Fruit fly (Drosophila melanogaster) whole organism, embryonic: ENCODE data around the gene gcm.
A peak's percentile ranks its signal among the peaks of the same experiment; 100 is the strongest.

Experiments used
- Adf1 ChIP-seq: fragments of 200-800 bp; sonication (Bioruptor generic); IDR thresholded peaks from 2 replicates; pipeline ENCODE4 v1.3.6; 2022; ENCODE audit warnings: missing biosample characterization, missing genetic modification characterization
- Asciz ChIP-seq: fragments of 200-800 bp; sonication (Bioruptor generic); optimal IDR thresholded peaks from 2 replicates; lab custom pipeline; 2017; ENCODE audit warnings: missing biosample characterization, mild to moderate bottlenecking, missing genetic modification characterization, missing genetic modification reagents
- CG11247 ChIP-seq: fragments of 200-800 bp; sonication (Bioruptor generic); IDR thresholded peaks from 2 replicates; pipeline ENCODE4 v1.3.6; 2022; ENCODE audit warnings: missing biosample characterization, missing genetic modification characterization
- CG12236 ChIP-seq: fragments of 200-800 bp; sonication (Bioruptor generic); optimal IDR thresholded peaks from 2 replicates; lab custom pipeline; 2016; ENCODE audit warnings: missing biosample characterization, missing genetic modification characterization
- CG13624 ChIP-seq: fragments of 200-800 bp; sonication (Bioruptor generic); optimal IDR thresholded peaks from 2 replicates; lab custom pipeline; 2016; ENCODE audit warnings: missing biosample characterization, missing genetic modification characterization
- CG14860 ChIP-seq: fragments of 200-800 bp; sonication (Bioruptor generic); IDR thresholded peaks from 3 replicates; pipeline ENCODE4 v1.3.6; 2022; ENCODE audit warnings: missing biosample characterization, missing genetic modification characterization; ENCODE audit not compliant: partially characterized antibody
- CG14965 ChIP-seq: fragments of 200-800 bp; sonication (Bioruptor generic); optimal IDR thresholded peaks from 2 replicates; lab custom pipeline; 2016; ENCODE audit warnings: missing biosample characterization, missing genetic modification characterization, borderline replicate concordance
- CG2199 ChIP-seq: fragments of 200-800 bp; sonication (Bioruptor generic); IDR thresholded peaks from 3 replicates; pipeline ENCODE4 v1.3.6; 2022; ENCODE audit warnings: missing biosample characterization, missing genetic modification characterization
- CG2875 ChIP-seq: fragments of 200-800 bp; sonication (Bioruptor generic); optimal IDR thresholded peaks from 2 replicates; lab custom pipeline; 2017; ENCODE audit warnings: missing biosample characterization, mild to moderate bottlenecking, missing genetic modification characterization, missing genetic modification reagents
- CG2889 ChIP-seq: fragments of 200-800 bp; sonication (Bioruptor generic); IDR thresholded peaks from 3 replicates; pipeline ENCODE4 v1.3.6; 2022; ENCODE audit warnings: missing biosample characterization, missing genetic modification characterization
- CG30020 ChIP-seq: fragments of 200-800 bp; optimal IDR thresholded peaks from 2 replicates; lab custom pipeline; 2019; ENCODE audit warnings: missing biosample characterization, mild to moderate bottlenecking, missing genetic modification characterization, moderate library complexity
- CG30403 ChIP-seq: fragments of 200-800 bp; sonication (Bioruptor generic); optimal IDR thresholded peaks from 3 replicates; lab custom pipeline; 2016; ENCODE audit warnings: missing biosample characterization, missing genetic modification characterization
- CG3163 ChIP-seq: fragments of 200-800 bp; sonication (Bioruptor generic); optimal IDR thresholded peaks from 3 replicates; lab custom pipeline; 2016; ENCODE audit warnings: missing biosample characterization, missing genetic modification characterization
- CG33213 ChIP-seq: fragments of 200-800 bp; sonication (Bioruptor generic); optimal IDR thresholded peaks from 3 replicates; lab custom pipeline; 2016; ENCODE audit warnings: missing biosample characterization, missing genetic modification characterization
- CG6765 ChIP-seq: fragments of 200-800 bp; sonication (Bioruptor generic); optimal IDR thresholded peaks from 3 replicates; lab custom pipeline; 2017; ENCODE audit warnings: missing biosample characterization, mild to moderate bottlenecking, missing genetic modification characterization
- CG8281 ChIP-seq: fragments of 200-800 bp; sonication (Bioruptor generic); optimal IDR thresholded peaks from 2 replicates; lab custom pipeline; 2018; ENCODE audit warnings: missing biosample characterization, mild to moderate bottlenecking, missing genetic modification characterization, moderate library complexity
- CG8290 ChIP-seq, 3 experiments: fragments of 200-800 bp; sonication (Bioruptor generic); optimal IDR thresholded peaks; 2 replicates each; lab custom pipeline; 2016 to 2019; ENCODE audit warnings: missing biosample characterization in 3 of 3, missing genetic modification characterization in 3 of 3, mild to moderate bottlenecking in 2 of 3, moderate library complexity in 1 of 3
- CG8944 ChIP-seq: fragments of 200-800 bp; sonication (Bioruptor generic); optimal IDR thresholded peaks from 3 replicates; lab custom pipeline; 2016; ENCODE audit warnings: missing biosample characterization, missing genetic modification characterization
- CG9932 ChIP-seq: fragments of 200-800 bp; sonication (Bioruptor generic); IDR thresholded peaks from 2 replicates; pipeline ENCODE4 v1.3.6; 2022; ENCODE audit warnings: missing biosample characterization, missing genetic modification characterization
- D19B ChIP-seq: fragments of 200-800 bp; sonication (Bioruptor generic); optimal IDR thresholded peaks from 2 replicates; lab custom pipeline; 2017; ENCODE audit warnings: missing biosample characterization, mild to moderate bottlenecking, missing genetic modification characterization
- E2f2 ChIP-seq: fragments of 200-800 bp; sonication (Bioruptor generic); IDR thresholded peaks from 2 replicates; pipeline ENCODE4 v1.3.6; 2022; ENCODE audit warnings: missing biosample characterization, missing genetic modification characterization
- Fer1 ChIP-seq: fragments of 200-800 bp; sonication (Bioruptor generic); optimal IDR thresholded peaks from 2 replicates; lab custom pipeline; 2017; ENCODE audit warnings: missing biosample characterization, mild to moderate bottlenecking, missing genetic modification characterization
- Hmr ChIP-seq: fragments of 200-800 bp; sonication (Bioruptor generic); optimal IDR thresholded peaks from 3 replicates; lab custom pipeline; 2017; ENCODE audit warnings: mild to moderate bottlenecking, missing biosample characterization, missing genetic modification reagents, missing genetic modification characterization
- Jarid2 ChIP-seq: fragments of 200-800 bp; sonication (Bioruptor generic); optimal IDR thresholded peaks from 3 replicates; lab custom pipeline; 2017; ENCODE audit warnings: mild to moderate bottlenecking, missing biosample characterization, missing genetic modification reagents, missing genetic modification characterization
- Kr ChIP-seq: fragments of 200-800 bp; sonication (Bioruptor generic); optimal IDR thresholded peaks from 2 replicates; lab custom pipeline; 2017; ENCODE audit warnings: missing biosample characterization, mild to moderate bottlenecking, missing genetic modification characterization
- Med ChIP-seq: fragments of 200-800 bp; sonication (Bioruptor generic); peaks from one replicate; lab custom pipeline; 2016; ENCODE audit warnings: missing biosample characterization, missing genetic modification characterization, mild to moderate bottlenecking, inconsistent platforms, moderate library complexity
- Myb ChIP-seq: fragments of 200-800 bp; sonication (Bioruptor generic); optimal IDR thresholded peaks from 2 replicates; lab custom pipeline; 2016; ENCODE audit warnings: missing biosample characterization, missing genetic modification characterization
- NFAT ChIP-seq: fragments of 200-800 bp; sonication (Bioruptor generic); IDR thresholded peaks from 2 replicates; pipeline ENCODE4 v1.3.6; 2022; ENCODE audit warnings: missing biosample characterization, missing genetic modification characterization
- Nf-YB ChIP-seq: fragments of 200-800 bp; sonication (Bioruptor generic); optimal IDR thresholded peaks from 3 replicates; lab custom pipeline; 2019; ENCODE audit warnings: missing biosample characterization, mild to moderate bottlenecking, missing genetic modification characterization, moderate library complexity
- NfI ChIP-seq: fragments of 200-800 bp; sonication (Bioruptor generic); optimal IDR thresholded peaks from 3 replicates; lab custom pipeline; 2018; ENCODE audit warnings: missing biosample characterization, mild to moderate bottlenecking, missing genetic modification characterization, moderate library complexity
- PHDP ChIP-seq: fragments of 200-800 bp; sonication (Bioruptor generic); optimal IDR thresholded peaks from 3 replicates; lab custom pipeline; 2018; ENCODE audit warnings: missing biosample characterization, mild to moderate bottlenecking, missing genetic modification characterization, moderate library complexity
- Rx ChIP-seq: fragments of 200-800 bp; sonication (Bioruptor generic); IDR thresholded peaks from 2 replicates; pipeline ENCODE4 v1.3.6; 2022; ENCODE audit warnings: missing biosample characterization, missing genetic modification characterization
- Sox100B ChIP-seq: fragments of 200-800 bp; sonication (Bioruptor generic); optimal IDR thresholded peaks from 3 replicates; lab custom pipeline; 2018; ENCODE audit warnings: missing biosample characterization, mild to moderate bottlenecking, missing genetic modification characterization
- Stat92E ChIP-seq, 3 experiments: fragments of >200 bp in 2 of 3; fragments of 200-800 bp in 1 of 3; sonication (Bioruptor generic) in 1 of 3; optimal IDR thresholded peaks; 2 replicates each; lab custom pipeline; 2017 to 2019; ENCODE audit warnings: missing biosample characterization in 3 of 3, missing genetic modification characterization in 3 of 3, mild to moderate bottlenecking in 1 of 3, moderate library complexity in 1 of 3
- Taf1 ChIP-seq: fragments of 200-800 bp; sonication (Bioruptor generic); IDR thresholded peaks from 2 replicates; pipeline ENCODE4 v1.3.6; 2022; ENCODE audit warnings: missing biosample characterization, missing genetic modification characterization
- btn ChIP-seq: fragments of 200-800 bp; sonication (Bioruptor generic); optimal IDR thresholded peaks from 2 replicates; lab custom pipeline; 2016; ENCODE audit warnings: missing biosample characterization, missing genetic modification characterization
- cas ChIP-seq: fragments of 200-800 bp; sonication (Bioruptor generic); IDR thresholded peaks from 2 replicates; pipeline ENCODE4 v1.3.6; 2022; ENCODE audit warnings: missing biosample characterization, missing genetic modification characterization
- dm ChIP-seq: fragments of 200-800 bp; sonication (Bioruptor generic); optimal IDR thresholded peaks from 3 replicates; lab custom pipeline; 2016; ENCODE audit warnings: missing biosample characterization, missing genetic modification characterization
- gcm ChIP-seq: fragments of 200-800 bp; sonication (Bioruptor generic); optimal IDR thresholded peaks from 2 replicates; lab custom pipeline; 2019; ENCODE audit warnings: missing biosample characterization, mild to moderate bottlenecking, missing genetic modification characterization, moderate library complexity
- grau ChIP-seq: fragments of 200-800 bp; optimal IDR thresholded peaks from 3 replicates; lab custom pipeline; 2019; ENCODE audit warnings: missing biosample characterization, mild to moderate bottlenecking, missing genetic modification characterization, moderate library complexity
- her ChIP-seq: fragments of 200-800 bp; sonication (Bioruptor generic); optimal IDR thresholded peaks from 2 replicates; lab custom pipeline; 2016; ENCODE audit warnings: missing biosample characterization, missing genetic modification characterization
- ind ChIP-seq: fragments of 200-800 bp; sonication (Bioruptor generic); optimal IDR thresholded peaks from 3 replicates; lab custom pipeline; 2016; ENCODE audit warnings: missing biosample characterization, missing genetic modification characterization
- insv ChIP-seq, 2 experiments: fragments of 200-800 bp; sonication (Bioruptor generic); optimal IDR thresholded peaks; 3 replicates each; lab custom pipeline; 2016 to 2018; ENCODE audit warnings: missing biosample characterization in 2 of 2, missing genetic modification characterization in 2 of 2
- lab ChIP-seq: fragments of 200-800 bp; sonication (Bioruptor generic); optimal IDR thresholded peaks from 3 replicates; lab custom pipeline; 2017; ENCODE audit warnings: missing biosample characterization, missing genetic modification characterization, mild to moderate bottlenecking, moderate library complexity, missing genetic modification reagents
- onecut ChIP-seq: fragments of 200-800 bp; sonication (Bioruptor generic); IDR thresholded peaks from 2 replicates; pipeline ENCODE4 v1.3.6; 2022; ENCODE audit warnings: missing biosample characterization, missing genetic modification characterization
- phol ChIP-seq: fragments of 200-800 bp; sonication (Bioruptor generic); optimal IDR thresholded peaks from 3 replicates; lab custom pipeline; 2018; ENCODE audit warnings: missing biosample characterization, mild to moderate bottlenecking, missing genetic modification characterization, moderate library complexity
- salm ChIP-seq: fragments of 200-800 bp; sonication (Bioruptor generic); optimal IDR thresholded peaks from 2 replicates; lab custom pipeline; 2018; ENCODE audit warnings: missing biosample characterization, mild to moderate bottlenecking, missing genetic modification characterization
- sens ChIP-seq: fragments of 200-800 bp; sonication (Bioruptor generic); peaks from one replicate; lab custom pipeline; 2016; ENCODE audit warnings: missing biosample characterization, missing genetic modification characterization
- sima ChIP-seq: fragments of 200-800 bp; sonication (Bioruptor generic); optimal IDR thresholded peaks from 2 replicates; lab custom pipeline; 2016; ENCODE audit warnings: missing biosample characterization, missing genetic modification characterization
- tap ChIP-seq: fragments of 200-800 bp; optimal IDR thresholded peaks from 3 replicates; lab custom pipeline; 2019; ENCODE audit warnings: missing biosample characterization, mild to moderate bottlenecking, missing genetic modification characterization, moderate library complexity
- trh ChIP-seq: fragments of 200-800 bp; sonication (Bioruptor generic); optimal IDR thresholded peaks from 2 replicates; lab custom pipeline; 2016; ENCODE audit warnings: missing biosample characterization, missing genetic modification characterization
- yki ChIP-seq: fragments of >200 bp; optimal IDR thresholded peaks from 3 replicates; lab custom pipeline; 2018

gcm gene

dm6 chr2L:9617908-9618307 is 36.4 kb upstream of the gcm start (continued):
- TF ChIP-seq CG8944: no peak
- TF ChIP-seq trh (GFP tag; lab: Kevin White, UChicago): no peak
- TF ChIP-seq yki (lab: Kevin White, UChicago): no peak
- TF ChIP-seq grau (tag; lab: Kevin White, UChicago): no peak
- TF ChIP-seq CG33213: no peak
- peak; percentile 27 for TF ChIP-seq Med
- no peak for TF ChIP-seq CG11247
- no peak for TF ChIP-seq CG2199 (GFP tag; lab: Robert Waterston, UW)
- TF ChIP-seq CG2889 (GFP tag; lab: Robert Waterston, UW): no peak
- no peak for TF ChIP-seq CG12236 (GFP tag; lab: Kevin White, UChicago)
- TF ChIP-seq dm (GFP tag; lab: Kevin White, UChicago): no peak
- no peak for TF ChIP-seq D19B (GFP tag; lab: Kevin White, UChicago)
- no peak for TF ChIP-seq cas (GFP tag; lab: Robert Waterston, UW)
- no peak for TF ChIP-seq insv (GFP tag; optimal IDR thresholded peaks at IDR 0.05; lab: Kevin White, UChicago)
- peak; percentile 67 for TF ChIP-seq sens
- peak; percentile 37 for TF ChIP-seq CG30403 (GFP tag; lab: Kevin White, UChicago)
- no peak for TF ChIP-seq CG6765 (GFP tag; lab: Kevin White, UChicago)
- TF ChIP-seq CG8290 (GFP tag; optimal IDR thresholded peaks at IDR 0.05; lab: Kevin White, UChicago): no peak
- TF ChIP-seq CG8290 (tag; optimal IDR thresholded peaks at IDR 0.05; lab: Kevin White, UChicago): no peak
- TF ChIP-seq CG30020 (tag; lab: Kevin White, UChicago): no peak
- no peak for TF ChIP-seq CG8281 (tag; lab: Kevin White, UChicago)
- no peak for TF ChIP-seq Adf1
- TF ChIP-seq ind: peak; percentile 3
- TF ChIP-seq NfI (GFP tag; lab: Kevin White, UChicago): peak; percentile 18
- peak; percentile 38 for TF ChIP-seq Asciz (GFP tag; lab: Kevin White, UChicago)
- peak; percentile 50 for TF ChIP-seq PHDP (tag; lab: Kevin White, UChicago)
- TF ChIP-seq Hmr (GFP tag; lab: Kevin White, UChicago): peak; percentile 34
- no peak for TF ChIP-seq her (GFP tag; lab: Kevin White, UChicago)
- TF ChIP-seq CG13624 (GFP tag; lab: Kevin White, UChicago): no peak
- TF ChIP-seq Taf1 (GFP tag; lab: Robert Waterston, UW): no peak
- no peak for TF ChIP-seq btn (GFP tag; lab: Kevin White, UChicago)
- no peak for TF ChIP-seq salm (tag; lab: Kevin White, UChicago)
- TF ChIP-seq CG2875 (GFP tag; lab: Kevin White, UChicago): no peak
- no peak for TF ChIP-seq NFAT (GFP tag; lab: Robert Waterston, UW)
- TF ChIP-seq Jarid2: no peak
- no peak for TF ChIP-seq Nf-YB (GFP tag; lab: Kevin White, UChicago)
- no peak for TF ChIP-seq tap (tag; lab: Kevin White, UChicago)
- no peak for TF ChIP-seq CG14965 (GFP tag; lab: Kevin White, UChicago)
- TF ChIP-seq gcm: no peak
- TF ChIP-seq Rx (GFP tag; lab: Robert Waterston, UW): no peak
- TF ChIP-seq Stat92E (GFP tag; optimal IDR thresholded peaks at IDR 0.05; lab: Kevin White, UChicago): no peak
- TF ChIP-seq sima (GFP tag; lab: Kevin White, UChicago): no peak
- TF ChIP-seq CG14860 (GFP tag; lab: Robert Waterston, UW): no peak
- TF ChIP-seq Kr: no peak
- peak; percentile 31 for TF ChIP-seq Sox100B (GFP tag; lab: Kevin White, UChicago)
- TF ChIP-seq CG9932 (GFP tag; lab: Robert Waterston, UW): 0 out of 2 replicates have a peak, but pooled peaks have one; percentile 10
- TF ChIP-seq Myb: no peak
- TF ChIP-seq phol: peak; percentile 14
- TF ChIP-seq lab (GFP tag; lab: Kevin White, UChicago): peak; percentile 23
- no peak for TF ChIP-seq CG3163
- TF ChIP-seq Fer1 (GFP tag; lab: Kevin White, UChicago): peak; percentile 55
- TF ChIP-seq E2f2 (GFP tag; lab: Robert Waterston, UW): 0 out of 2 replicates have a peak, but pooled peaks have one; percentile 32
- TF ChIP-seq onecut (GFP tag; lab: Robert Waterston, UW): no peak
